3 worm cellular contexts compared by ENCODE assay signal in the genomic region with DNA sequence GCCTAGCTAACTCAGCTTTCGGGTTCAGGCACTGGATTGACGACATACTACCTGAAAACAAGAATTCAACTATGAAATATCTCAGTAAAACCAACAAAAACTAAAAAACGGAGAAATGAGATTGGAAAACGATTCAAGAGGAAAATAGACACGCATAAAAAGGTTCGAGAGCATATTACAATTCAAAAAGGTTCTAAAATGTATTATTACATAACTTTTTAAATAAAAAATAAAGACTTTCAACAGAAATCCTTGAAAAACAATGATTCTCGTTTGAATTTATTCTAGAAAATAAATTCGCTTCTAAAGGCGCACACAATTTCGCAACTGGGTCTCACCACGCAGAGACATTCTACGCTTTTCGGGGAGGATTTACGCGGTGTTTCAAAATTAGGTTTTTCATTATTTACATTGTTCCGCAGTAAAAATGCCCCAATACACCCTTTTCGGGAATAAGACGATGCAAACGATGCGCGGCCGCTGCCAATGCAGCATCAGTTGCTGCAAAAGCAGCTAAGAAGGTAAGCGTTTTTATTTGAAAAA.
A peak's percentile ranks its signal among the peaks of the same experiment; 100 is the strongest.
TF ChIP-seq lines count a peak whose summit lies in the region.

A gene (minus strand): TSS at position 51 of the 543 bp plus-strand sequence.
A gene (plus strand): TSS at position 382 of the 543 bp plus-strand sequence.

TF ChIP-seq in whole organism, L1 larva, 84 proteins besides CTCF, POLR2A, EP300 and RAD21 (continued from another document and continues in another):
- peak in 3 of 6 experiments; percentile 24 to 92 (median 60) for TF ChIP-seq elt-3 (tag; optimal IDR thresholded peaks at IDR 0.05; lab: Kevin White, UChicago)
- peak; percentile 89 for TF ChIP-seq snu-23 (GFP tag; optimal IDR thresholded peaks at IDR 0.05; lab: Kevin White, UChicago)
- peak; percentile 84 for TF ChIP-seq skn-1 (tag; optimal IDR thresholded peaks at IDR 0.05; lab: Kevin White, UChicago)
- peak; percentile 65 for TF ChIP-seq jun-1 (tag; optimal IDR thresholded peaks at IDR 0.05; lab: Kevin White, UChicago)
- no peak for TF ChIP-seq tlp-1 (tag; optimal IDR thresholded peaks at IDR 0.05; lab: Kevin White, UChicago)
- peak; percentile 42 for TF ChIP-seq egl-13 (tag; optimal IDR thresholded peaks at IDR 0.05; lab: Kevin White, UChicago)
- TF ChIP-seq mab-9 (GFP tag; IDR thresholded peaks at IDR 0.05; lab: Robert Waterston, UW), result no peak
- no peak for TF ChIP-seq hpl-2 (GFP tag; optimal IDR thresholded peaks at IDR 0.05; lab: Kevin White, UChicago)
- TF ChIP-seq nhr-71 (tag; optimal IDR thresholded peaks at IDR 0.05; lab: Kevin White, UChicago), result peak; percentile 87
- peak; percentile 86 to 95 for TF ChIP-seq lsy-2 (tag; optimal IDR thresholded peaks at IDR 0.05; lab: Kevin White, UChicago)
- TF ChIP-seq nhr-90 (tag; optimal IDR thresholded peaks at IDR 0.05; lab: Kevin White, UChicago; ENCODE audit: poor library complexity), result peak; percentile 65
- peak; percentile 56 for TF ChIP-seq grh-1 (GFP tag; IDR thresholded peaks at IDR 0.05; lab: Robert Waterston, UW)
- peak in 1 of 2 experiments; percentile 8 for TF ChIP-seq ztf-11 (tag; optimal IDR thresholded peaks at IDR 0.05; lab: Kevin White, UChicago)
- TF ChIP-seq unc-86 (tag; optimal IDR thresholded peaks at IDR 0.05; lab: Kevin White, UChicago), result peak; percentile 69
- peak; percentile 81 for TF ChIP-seq rnt-1 (tag; optimal IDR thresholded peaks at IDR 0.05; lab: Kevin White, UChicago)
- TF ChIP-seq mep-1 (tag; optimal IDR thresholded peaks at IDR 0.05; lab: Kevin White, UChicago), result peak; percentile 93
- TF ChIP-seq nhr-28 (tag; optimal IDR thresholded peaks at IDR 0.05; lab: Kevin White, UChicago), result no peak
- no peak for TF ChIP-seq ces-1 (GFP tag; optimal IDR thresholded peaks at IDR 0.05; lab: Kevin White, UChicago)
- peak; percentile 98 for TF ChIP-seq lin-35 (GFP tag; optimal IDR thresholded peaks at IDR 0.05; lab: Kevin White, UChicago)
- peak; percentile 75 for TF ChIP-seq swsn-7 (tag; optimal IDR thresholded peaks at IDR 0.05; lab: Kevin White, UChicago)
- TF ChIP-seq ceh-88 (GFP tag; IDR thresholded peaks at IDR 0.05; lab: Robert Waterston, UW), result no peak
- TF ChIP-seq irx-1 (tag; optimal IDR thresholded peaks at IDR 0.05; lab: Kevin White, UChicago), result peak; percentile 30
- no peak for TF ChIP-seq nhr-76 (tag; optimal IDR thresholded peaks at IDR 0.05; lab: Kevin White, UChicago)
- no peak for TF ChIP-seq nhr-84 (tag; optimal IDR thresholded peaks at IDR 0.05; lab: Kevin White, UChicago)
- TF ChIP-seq isw-1 (GFP tag; IDR thresholded peaks at IDR 0.05; lab: Robert Waterston, UW), result peak; percentile 81
- TF ChIP-seq efl-1 (optimal IDR thresholded peaks at IDR 0.05; lab: Kevin White, UChicago), result peak; percentile 85 to 96
- peak; percentile 96 to 99 for TF ChIP-seq efl-1 (GFP tag; optimal IDR thresholded peaks at IDR 0.05 in 1 of 2; lab: Kevin White, UChicago)
- peak in 1 of 2 experiments; percentile 83 for TF ChIP-seq mdl-1 (tag; optimal IDR thresholded peaks at IDR 0.05; lab: Kevin White, UChicago)
- TF ChIP-seq Y116A8C.19 (tag; optimal IDR thresholded peaks at IDR 0.05; lab: Kevin White, UChicago; ENCODE audit: borderline replicate concordance), result no peak
- no peak for TF ChIP-seq zag-1 (tag; optimal IDR thresholded peaks at IDR 0.05; lab: Kevin White, UChicago)
- TF ChIP-seq unc-30 (tag; optimal IDR thresholded peaks at IDR 0.05; lab: Kevin White, UChicago), result no peak
- peak; percentile 76 for TF ChIP-seq tbx-2 (tag; optimal IDR thresholded peaks at IDR 0.05; lab: Kevin White, UChicago)
- no peak for TF ChIP-seq ceh-8 (GFP tag; optimal IDR thresholded peaks at IDR 0.05; lab: Kevin White, UChicago)
- peak; percentile 75 to 93 (median 76) for TF ChIP-seq ceh-82 (tag; optimal IDR thresholded peaks at IDR 0.05; lab: Kevin White, UChicago)
- TF ChIP-seq aha-1 (tag; optimal IDR thresholded peaks at IDR 0.05; lab: Kevin White, UChicago), result no peak
- no peak for TF ChIP-seq ets-5 (GFP tag; IDR thresholded peaks at IDR 0.05; lab: Robert Waterston, UW)
- peak; percentile 62 for TF ChIP-seq fos-1 (tag; optimal IDR thresholded peaks at IDR 0.05; lab: Kevin White, UChicago)
- TF ChIP-seq lin-14 (GFP tag; optimal IDR thresholded peaks at IDR 0.05; lab: Kevin White, UChicago), result peak; percentile 79
- TF ChIP-seq lin-13 (GFP tag; optimal IDR thresholded peaks at IDR 0.05; lab: Kevin White, UChicago), result peak; percentile 83
- no peak for TF ChIP-seq unc-62 (GFP tag; optimal IDR thresholded peaks at IDR 0.05; lab: Kevin White, UChicago)
- no peak for TF ChIP-seq unc-98 (GFP tag; IDR thresholded peaks at IDR 0.05; lab: Robert Waterston, UW)

TF ChIP-seq in whole organism, L3 larva, 47 proteins besides CTCF, POLR2A, EP300 and RAD21 (continued from another document):
- TF ChIP-seq daf-12 (tag; optimal IDR thresholded peaks at IDR 0.05; lab: Kevin White, UChicago), result no peak
- TF ChIP-seq egl-5 (tag; optimal IDR thresholded peaks at IDR 0.05; lab: Kevin White, UChicago), result peak; percentile 97
- no peak for TF ChIP-seq sea-2 (GFP tag; optimal IDR thresholded peaks at IDR 0.05; lab: Kevin White, UChicago)
- TF ChIP-seq lin-39 (tag; optimal IDR thresholded peaks at IDR 0.05; lab: Kevin White, UChicago), result peak; percentile 88
- TF ChIP-seq nhr-237 (tag; optimal IDR thresholded peaks at IDR 0.05; lab: Kevin White, UChicago), result no peak
- TF ChIP-seq ceh-16 (tag; optimal IDR thresholded peaks at IDR 0.05; lab: Kevin White, UChicago), result no peak
- no peak for TF ChIP-seq nhr-77 (tag; optimal IDR thresholded peaks at IDR 0.05; lab: Kevin White, UChicago)
- TF ChIP-seq ztf-11 (tag; optimal IDR thresholded peaks at IDR 0.05; lab: Kevin White, UChicago), result no peak
- no peak for TF ChIP-seq elt-3 (tag; optimal IDR thresholded peaks at IDR 0.05; lab: Kevin White, UChicago)
- TF ChIP-seq fkh-10 (GFP tag; optimal IDR thresholded peaks at IDR 0.05; lab: Kevin White, UChicago), result peak; percentile 10
- TF ChIP-seq ZK546.5 (tag; optimal IDR thresholded peaks at IDR 0.05; lab: Kevin White, UChicago), result no peak
- no peak for TF ChIP-seq nhr-67 (tag; optimal IDR thresholded peaks at IDR 0.05; lab: Kevin White, UChicago)
- peak; percentile 94 for TF ChIP-seq R02D3.7 (tag; optimal IDR thresholded peaks at IDR 0.05; lab: Kevin White, UChicago)
- TF ChIP-seq pha-4 (tag; optimal IDR thresholded peaks at IDR 0.05; lab: Kevin White, UChicago), result peak; percentile 99
- TF ChIP-seq zag-1 (tag; optimal IDR thresholded peaks at IDR 0.05; lab: Kevin White, UChicago), result no peak
- no peak for TF ChIP-seq ceh-9 (tag; optimal IDR thresholded peaks at IDR 0.05; lab: Kevin White, UChicago)
- TF ChIP-seq eor-1 (tag; optimal IDR thresholded peaks at IDR 0.05; lab: Kevin White, UChicago), result no peak
- peak; percentile 82 for TF ChIP-seq ama-1 (optimal IDR thresholded peaks at IDR 0.05; lab: Kevin White, UChicago)
- no peak for TF ChIP-seq lsy-12 (tag; optimal IDR thresholded peaks at IDR 0.05; lab: Kevin White, UChicago)
- peak; percentile 42 for TF ChIP-seq elt-2 (tag; optimal IDR thresholded peaks at IDR 0.05; lab: Kevin White, UChicago)
- TF ChIP-seq nhr-28 (tag; optimal IDR thresholded peaks at IDR 0.05; lab: Kevin White, UChicago), result no peak
- TF ChIP-seq nhr-76 (tag; optimal IDR thresholded peaks at IDR 0.05; lab: Kevin White, UChicago), result no peak
- no peak for TF ChIP-seq ceh-28 (tag; optimal IDR thresholded peaks at IDR 0.05; lab: Kevin White, UChicago)
- TF ChIP-seq unc-39 (tag; optimal IDR thresholded peaks at IDR 0.05; lab: Kevin White, UChicago), result no peak
- TF ChIP-seq nhr-25 (tag; optimal IDR thresholded peaks at IDR 0.05; lab: Kevin White, UChicago), result peak; percentile 71
- TF ChIP-seq lin-15B (tag; optimal IDR thresholded peaks at IDR 0.05; lab: Kevin White, UChicago), result peak; percentile 87
- peak; percentile 70 for TF ChIP-seq snpc-4 (tag; optimal IDR thresholded peaks at IDR 0.05; lab: Kevin White, UChicago)
- no peak for TF ChIP-seq fkh-2 (tag; optimal IDR thresholded peaks at IDR 0.05; lab: Kevin White, UChicago)
- peak; percentile 6 for TF ChIP-seq nhr-43 (tag; optimal IDR thresholded peaks at IDR 0.05; lab: Kevin White, UChicago; ENCODE audit: poor library complexity, severe bottlenecking)

TF ChIP-seq in whole organism, young adult, 124 proteins besides CTCF, POLR2A, EP300 and RAD21 (continued from another document):
- peak; percentile 35 for TF ChIP-seq ceh-27 (GFP tag; optimal IDR thresholded peaks at IDR 0.05; lab: Kevin White, UChicago)
- TF ChIP-seq B0035.1 (tag; optimal IDR thresholded peaks at IDR 0.05; lab: Kevin White, UChicago), result no peak
- TF ChIP-seq bed-2 (GFP tag; IDR thresholded peaks at IDR 0.05; lab: Robert Waterston, UW), result no peak
- no peak for TF ChIP-seq madf-8 (GFP tag; conservative IDR thresholded peaks at IDR 0.05; lab: Robert Waterston, UW)
- TF ChIP-seq nfyb-1 (GFP tag; IDR thresholded peaks at IDR 0.05; lab: Robert Waterston, UW), result peak; percentile 20; the same call in 1 of the 2 replicates
- TF ChIP-seq ccch-3 (GFP tag; optimal IDR thresholded peaks at IDR 0.05; lab: Kevin White, UChicago), result no peak
- no peak for TF ChIP-seq hmg-20 (GFP tag; IDR thresholded peaks at IDR 0.05; lab: Robert Waterston, UW)
- no peak for TF ChIP-seq mes-4 (tag; optimal IDR thresholded peaks at IDR 0.05; lab: Kevin White, UChicago)
- TF ChIP-seq lir-1 (GFP tag; conservative IDR thresholded peaks at IDR 0.05; lab: Robert Waterston, UW), result no peak
- TF ChIP-seq ceh-40 (GFP tag; IDR thresholded peaks at IDR 0.05; lab: Robert Waterston, UW), result no peak
- TF ChIP-seq efl-1 (GFP tag; optimal IDR thresholded peaks at IDR 0.05; lab: Kevin White, UChicago), result peak; percentile 70
- no peak for TF ChIP-seq F10E7.11 (tag; optimal IDR thresholded peaks at IDR 0.05; lab: Kevin White, UChicago)
- TF ChIP-seq hsf-1 (GFP tag; IDR thresholded peaks at IDR 0.05; lab: Robert Waterston, UW), result peak; percentile 77
- no peak for TF ChIP-seq B0019.2 (GFP tag; conservative IDR thresholded peaks at IDR 0.05; lab: Robert Waterston, UW)
- peak; percentile 68; the same call in 1 of the 2 replicates for TF ChIP-seq cebp-1 (GFP tag; IDR thresholded peaks at IDR 0.05; lab: Robert Waterston, UW)
- peak; percentile 94 for TF ChIP-seq cebp-1 (tag; optimal IDR thresholded peaks at IDR 0.05; lab: Kevin White, UChicago)
- TF ChIP-seq lin-35 (GFP tag; optimal IDR thresholded peaks at IDR 0.05; lab: Kevin White, UChicago), result peak in 1 of 3 experiments; percentile 91
- peak; percentile 93 for TF ChIP-seq F33H1.4 (GFP tag; IDR thresholded peaks at IDR 0.05; lab: Robert Waterston, UW)
- TF ChIP-seq F39B2.1 (GFP tag; IDR thresholded peaks at IDR 0.05; lab: Robert Waterston, UW), result no peak
- TF ChIP-seq snpc-3.4 (tag; optimal IDR thresholded peaks at IDR 0.05; lab: Kevin White, UChicago), result peak; percentile 62
- no peak for TF ChIP-seq aptf-3 (GFP tag; IDR thresholded peaks at IDR 0.05; lab: Robert Waterston, UW)
- peak; percentile 44; the same call in 1 of the 2 replicates for TF ChIP-seq ceh-91 (GFP tag; IDR thresholded peaks at IDR 0.05; lab: Robert Waterston, UW)
- TF ChIP-seq fkh-3 (tag; optimal IDR thresholded peaks at IDR 0.05; lab: Kevin White, UChicago), result no peak
- TF ChIP-seq let-607 (tag; optimal IDR thresholded peaks at IDR 0.05; lab: Kevin White, UChicago), result no peak
- peak; percentile 81 for TF ChIP-seq dpl-1 (GFP tag; optimal IDR thresholded peaks at IDR 0.05; lab: Kevin White, UChicago)
- peak; percentile 55 for TF ChIP-seq lsl-1 (GFP tag; optimal IDR thresholded peaks at IDR 0.05; lab: Kevin White, UChicago)
- no peak for TF ChIP-seq rpc-1 (optimal IDR thresholded peaks at IDR 0.05; lab: Kevin White, UChicago)
- no peak for TF ChIP-seq rpc-1 (tag; optimal IDR thresholded peaks at IDR 0.05; lab: Kevin White, UChicago)
- TF ChIP-seq nhr-80 (tag; optimal IDR thresholded peaks at IDR 0.05; lab: Kevin White, UChicago), result peak; percentile 11
- TF ChIP-seq F55B11.4 (tag; optimal IDR thresholded peaks at IDR 0.05; lab: Kevin White, UChicago; ENCODE audit: borderline replicate concordance, insufficient read depth), result no peak
- no peak for TF ChIP-seq ztf-25 (GFP tag; IDR thresholded peaks at IDR 0.05; lab: Robert Waterston, UW)
- no peak for TF ChIP-seq tlf-1 (GFP tag; optimal IDR thresholded peaks at IDR 0.05; lab: Kevin White, UChicago)
- no peak for TF ChIP-seq rec-8 (tag; optimal IDR thresholded peaks at IDR 0.05; lab: Kevin White, UChicago)
- no peak for TF ChIP-seq egl-44 (GFP tag; IDR thresholded peaks at IDR 0.05; lab: Robert Waterston, UW)
- TF ChIP-seq mcd-1 (GFP tag; IDR thresholded peaks at IDR 0.05; lab: Robert Waterston, UW), result peak; percentile 58
- TF ChIP-seq K12H6.12 (tag; optimal IDR thresholded peaks at IDR 0.05; lab: Kevin White, UChicago), result peak; percentile 37
- no peak for TF ChIP-seq ceh-79 (tag; optimal IDR thresholded peaks at IDR 0.05; lab: Kevin White, UChicago)
